Worm (Caenorhabditis elegans) whole organism, L4 larva: Measurements from ENCODE around the gene mls-1.

Source experiments
- F37D6.2 ChIP-seq: sonication (generic microtip); optimal IDR thresholded peaks from 2 replicates; lab custom pipeline; 2016; ENCODE audit warnings: mild to moderate bottlenecking, missing genetic modification characterization, missing compliant biosample characterization
- F44E2.7 ChIP-seq: fragments of 200-800 bp; sonication (Bioruptor generic); IDR thresholded peaks from 2 replicates; pipeline ENCODE4 v2.1.2; 2022; ENCODE audit warnings: missing genetic modification characterization, missing compliant biosample characterization
- R02D3.7 ChIP-seq: fragments of 150-350 bp; sonication (generic microtip); optimal IDR thresholded peaks from 3 replicates; lab custom pipeline; 2014; ENCODE audit warnings: missing biosample characterization, missing genetic modification characterization
- T20F7.1 ChIP-seq: fragments of 200-800 bp; sonication (Bioruptor generic); optimal IDR thresholded peaks from 2 replicates; lab custom pipeline; 2018; ENCODE audit warnings: mild to moderate bottlenecking, missing genetic modification characterization, missing compliant biosample characterization
- Y105C5A.15 ChIP-seq: fragments of 200-800 bp; sonication (Bioruptor generic); IDR thresholded peaks from 2 replicates; pipeline ENCODE4 v1.3.6; 2022; ENCODE audit warnings: missing genetic modification characterization, missing compliant biosample characterization
- Y5F2A.4 ChIP-seq: fragments of 200-800 bp; sonication (Bioruptor generic); optimal IDR thresholded peaks from 2 replicates; lab custom pipeline; 2018; ENCODE audit warnings: mild to moderate bottlenecking, missing genetic modification characterization, missing compliant biosample characterization
- Y75B8A.6 ChIP-seq: fragments of 200-800 bp; sonication (Bioruptor generic); IDR thresholded peaks from 2 replicates; pipeline ENCODE4 v1.3.6; 2022; ENCODE audit warnings: missing genetic modification reagents, missing genetic modification characterization, missing compliant biosample characterization
- ZK337.2 ChIP-seq: fragments of 200-800 bp; sonication (Bioruptor generic); IDR thresholded peaks from 2 replicates; pipeline ENCODE4 v1.3.6; 2022; ENCODE audit warnings: missing genetic modification reagents, missing genetic modification characterization, missing compliant biosample characterization
- ZK546.5 ChIP-seq, 2 experiments: sonication (generic microtip); optimal IDR thresholded peaks; 2 replicates each; lab custom pipeline; 2017; ENCODE audit warnings: missing biosample characterization in 2 of 2, missing genetic modification characterization in 2 of 2
- aha-1 ChIP-seq: fragments of 150-350 bp; peaks from one replicate; lab custom pipeline; 2014; ENCODE audit warnings: missing biosample characterization, missing genetic modification characterization
- ama-1 ChIP-seq: fragments of 150-350 bp; optimal IDR thresholded peaks from 2 replicates; lab custom pipeline; 2014; ENCODE audit warnings: inconsistent platforms, mixed read lengths
- arid-1 ChIP-seq: fragments of 200-800 bp; sonication (Bioruptor generic); conservative IDR thresholded peaks from 2 replicates; pipeline ENCODE4 v1.3.6; 2022; ENCODE audit warnings: missing genetic modification reagents, missing genetic modification characterization, missing compliant biosample characterization
- ceh-28 ChIP-seq: fragments of 150-350 bp; optimal IDR thresholded peaks from 2 replicates; lab custom pipeline; 2014; ENCODE audit warnings: missing biosample characterization, missing genetic modification reagents, missing genetic modification characterization
- ceh-44 ChIP-seq: fragments of 200-800 bp; sonication (Bioruptor generic); IDR thresholded peaks from 2 replicates; pipeline ENCODE4 v1.3.6; 2022; ENCODE audit warnings: missing genetic modification reagents, missing genetic modification characterization, missing compliant biosample characterization
- ceh-82 ChIP-seq: sonication (generic microtip); optimal IDR thresholded peaks from 2 replicates; lab custom pipeline; 2017; ENCODE audit warnings: missing biosample characterization, missing genetic modification characterization
- daf-12 ChIP-seq: fragments of 150-350 bp; optimal IDR thresholded peaks from 2 replicates; lab custom pipeline; 2014; ENCODE audit warnings: missing biosample characterization, missing genetic modification reagents, missing genetic modification characterization
- daf-8 ChIP-seq: fragments of 200-800 bp; sonication (Bioruptor generic); IDR thresholded peaks from 2 replicates; pipeline ENCODE4 v1.3.6; 2022; ENCODE audit warnings: missing genetic modification characterization, missing compliant biosample characterization
- dmd-6 ChIP-seq: fragments of 200-800 bp; sonication (Bioruptor generic); IDR thresholded peaks from 2 replicates; pipeline ENCODE4 v1.3.6; 2022; ENCODE audit warnings: missing genetic modification reagents, missing genetic modification characterization, missing compliant biosample characterization
- dmd-9 ChIP-seq: fragments of 200-800 bp; sonication (Bioruptor generic); IDR thresholded peaks from 2 replicates; pipeline ENCODE4 v1.3.6; 2022; ENCODE audit warnings: missing genetic modification reagents, missing genetic modification characterization, missing compliant biosample characterization
- duxl-1 ChIP-seq: sonication (generic microtip); optimal IDR thresholded peaks from 2 replicates; lab custom pipeline; 2016; ENCODE audit warnings: mild to moderate bottlenecking, missing genetic modification characterization, moderate library complexity, missing compliant biosample characterization; ENCODE audit not compliant: poor library complexity
- fos-1 ChIP-seq: fragments of 150-350 bp; optimal IDR thresholded peaks from 2 replicates; lab custom pipeline; 2014; ENCODE audit warnings: missing biosample characterization, missing genetic modification characterization
- gei-8 ChIP-seq: fragments of 200-800 bp; sonication (Bioruptor generic); optimal IDR thresholded peaks from 2 replicates; lab custom pipeline; 2018; ENCODE audit warnings: mild to moderate bottlenecking, missing genetic modification characterization, missing compliant biosample characterization
- hif-1 ChIP-seq, 2 experiments: sonication (generic microtip); optimal IDR thresholded peaks; 2 replicates each; lab custom pipeline; 2016 to 2017; ENCODE audit warnings: missing compliant biosample characterization in 2 of 2, missing genetic modification characterization in 2 of 2, missing genetic modification reagents in 2 of 2, missing genotype in 2 of 2, mild to moderate bottlenecking in 1 of 2
- hlh-11 ChIP-seq: fragments of 200-800 bp; sonication (Bioruptor generic); optimal IDR thresholded peaks from 2 replicates; lab custom pipeline; 2018; ENCODE audit warnings: mild to moderate bottlenecking, missing genetic modification characterization, missing compliant biosample characterization
- jun-1 ChIP-seq: fragments of 150-350 bp; optimal IDR thresholded peaks from 2 replicates; lab custom pipeline; 2014; ENCODE audit warnings: missing biosample characterization, missing genetic modification reagents, missing genetic modification characterization
- lin-15B ChIP-seq: fragments of 150-350 bp; sonication (generic microtip); optimal IDR thresholded peaks from 3 replicates; lab custom pipeline; 2014; ENCODE audit warnings: missing biosample characterization, missing genetic modification characterization
- lin-29 ChIP-seq: fragments of 200-800 bp; sonication (Bioruptor generic); IDR thresholded peaks from 2 replicates; pipeline ENCODE4 v1.3.6; 2022; ENCODE audit warnings: missing genetic modification reagents, missing genetic modification characterization, missing compliant biosample characterization
- lin-38 ChIP-seq: fragments of 200-800 bp; sonication (Bioruptor generic); IDR thresholded peaks from 2 replicates; pipeline ENCODE4 v1.3.6; 2022; ENCODE audit warnings: missing genetic modification reagents, missing genetic modification characterization, missing compliant biosample characterization
- madf-5 ChIP-seq, 2 experiments: fragments of 200-800 bp; sonication (Bioruptor generic); IDR thresholded peaks; 2 replicates each; pipeline ENCODE4 v1.3.6; 2022; ENCODE audit warnings: missing compliant biosample characterization in 2 of 2, missing genetic modification characterization in 2 of 2
- mes-2 ChIP-seq: sonication (generic microtip); optimal IDR thresholded peaks from 2 replicates; lab custom pipeline; 2016; ENCODE audit warnings: missing genotype, mild to moderate bottlenecking, missing genetic modification characterization, missing compliant biosample characterization; ENCODE audit not compliant: poor library complexity, severe bottlenecking
- nhr-11 ChIP-seq: fragments of 150-350 bp; optimal IDR thresholded peaks from 2 replicates; lab custom pipeline; 2014; ENCODE audit warnings: missing biosample characterization, missing genetic modification characterization
- nhr-237 ChIP-seq: sonication (generic microtip); optimal IDR thresholded peaks from 2 replicates; lab custom pipeline; 2017; ENCODE audit warnings: missing biosample characterization, missing genetic modification characterization
- nhr-25 ChIP-seq: sonication (generic microtip); optimal IDR thresholded peaks from 2 replicates; lab custom pipeline; 2017; ENCODE audit warnings: missing genetic modification characterization, mild to moderate bottlenecking, missing compliant biosample characterization, antibody characterized with exemption, moderate library complexity, borderline replicate concordance; ENCODE audit not compliant: insufficient read depth
- nhr-28 ChIP-seq: fragments of 150-350 bp; optimal IDR thresholded peaks from 2 replicates; lab custom pipeline; 2014; ENCODE audit warnings: missing biosample characterization, missing genetic modification characterization
- nhr-48 ChIP-seq: sonication (generic microtip); optimal IDR thresholded peaks from 2 replicates; lab custom pipeline; 2016; ENCODE audit warnings: mild to moderate bottlenecking, missing genetic modification characterization, missing compliant biosample characterization
- nhr-6 ChIP-seq: fragments of 150-350 bp; optimal IDR thresholded peaks from 2 replicates; lab custom pipeline; 2014; ENCODE audit warnings: missing biosample characterization, missing genetic modification characterization
- nhr-77 ChIP-seq: fragments of 150-350 bp; optimal IDR thresholded peaks from 2 replicates; lab custom pipeline; 2014; ENCODE audit warnings: missing biosample characterization, missing genetic modification characterization
- pha-4 ChIP-seq, 2 experiments: fragments of 150-350 bp in 1 of 2; fragments of 200-800 bp in 1 of 2; sonication (Bioruptor generic) in 1 of 2; IDR thresholded peaks in 1 of 2; optimal IDR thresholded peaks in 1 of 2; 2 replicates each; pipeline versions ENCODE4 v1.3.6 to Lab custom; 2014 to 2022; ENCODE audit warnings: missing genetic modification characterization in 2 of 2, missing genetic modification reagents in 2 of 2, missing biosample characterization in 1 of 2, missing compliant biosample characterization in 1 of 2
- php-3 ChIP-seq: fragments of 200-800 bp; sonication (Bioruptor generic); IDR thresholded peaks from 2 replicates; pipeline ENCODE4 v1.3.6; 2022; ENCODE audit warnings: missing genetic modification reagents, missing genetic modification characterization, missing compliant biosample characterization
- pqm-1 ChIP-seq: sonication (generic microtip); optimal IDR thresholded peaks from 2 replicates; lab custom pipeline; 2017; ENCODE audit warnings: missing biosample characterization, missing genetic modification characterization
- sdz-12 ChIP-seq: fragments of 200-800 bp; sonication (Bioruptor generic); optimal IDR thresholded peaks from 2 replicates; lab custom pipeline; 2018; ENCODE audit warnings: mild to moderate bottlenecking, missing genetic modification characterization, missing compliant biosample characterization
- set-16 ChIP-seq: fragments of 200-800 bp; sonication (Bioruptor generic); IDR thresholded peaks from 2 replicates; pipeline ENCODE4 v1.3.6; 2022; ENCODE audit warnings: missing genetic modification reagents, missing genetic modification characterization, missing compliant biosample characterization
- skn-1 ChIP-seq: fragments of 150-350 bp; optimal IDR thresholded peaks from 2 replicates; lab custom pipeline; 2014; ENCODE audit warnings: missing biosample characterization, missing genetic modification characterization
- snpc-1.2 ChIP-seq: fragments of 200-800 bp; sonication (Bioruptor generic); IDR thresholded peaks from 2 replicates; pipeline ENCODE4 v1.3.6; 2022; ENCODE audit warnings: missing genetic modification reagents, missing genetic modification characterization, missing compliant biosample characterization
- snpc-4 ChIP-seq: fragments of 150-350 bp; optimal IDR thresholded peaks from 2 replicates; lab custom pipeline; 2014; ENCODE audit warnings: missing biosample characterization, missing genetic modification characterization
- spr-1 ChIP-seq: sonication (generic microtip); optimal IDR thresholded peaks from 2 replicates; lab custom pipeline; 2016; ENCODE audit warnings: mild to moderate bottlenecking, missing genetic modification characterization, missing compliant biosample characterization
- spr-3 ChIP-seq: fragments of 200-800 bp; sonication (Bioruptor generic); optimal IDR thresholded peaks from 2 replicates; lab custom pipeline; 2018; ENCODE audit warnings: mild to moderate bottlenecking, missing genetic modification characterization, missing compliant biosample characterization
- tra-1 ChIP-seq: fragments of 200-800 bp; sonication (Bioruptor generic); IDR thresholded peaks from 2 replicates; pipeline ENCODE4 v1.3.6; 2022; ENCODE audit warnings: missing genetic modification reagents, missing genetic modification characterization, missing compliant biosample characterization
- unc-62 ChIP-seq, 3 experiments: fragments of 150-350 bp in 1 of 3; sonication (generic microtip); optimal IDR thresholded peaks in 2 of 3; peaks in 1 of 3; 1 replicate in 1 of 3; 2 replicates in 2 of 3; lab custom pipeline; 2014 to 2017; ENCODE audit warnings: missing biosample characterization in 3 of 3, missing genetic modification characterization in 3 of 3, missing genetic modification reagents in 3 of 3, missing genotype in 1 of 3
- vab-7 ChIP-seq: fragments of 200-800 bp; sonication (Bioruptor generic); IDR thresholded peaks from 2 replicates; pipeline ENCODE4 v1.3.6; 2022; ENCODE audit warnings: missing genetic modification reagents, missing genetic modification characterization, missing compliant biosample characterization
- zfp-2 ChIP-seq: sonication (generic microtip); optimal IDR thresholded peaks from 2 replicates; lab custom pipeline; 2016; ENCODE audit warnings: mild to moderate bottlenecking, missing genetic modification characterization, missing compliant biosample characterization

Gene mls-1

ce11 chrIII:7499421-7499902 lies 39.3 kb downstream of the mls-1 start, which contains the start of the genes C07H6.9 and sap-140 (continued):
- no peak for TF ChIP-seq spr-3
- no peak for TF ChIP-seq R02D3.7 (tag; lab: Kevin White, UChicago)
- no peak for TF ChIP-seq nhr-237 (tag; lab: Kevin White, UChicago)
- TF ChIP-seq T20F7.1 = peak; percentile 61
- no peak for TF ChIP-seq unc-62 (GFP tag; optimal IDR thresholded peaks at IDR 0.05 in 1 of 2; lab: Kevin White, UChicago)
- no peak for TF ChIP-seq unc-62 (tag; optimal IDR thresholded peaks at IDR 0.05; lab: Kevin White, UChicago)
- no peak for TF ChIP-seq vab-7 (GFP tag; lab: Robert Waterston, UW)
- TF ChIP-seq zfp-2 (tag; lab: Kevin White, UChicago) = no peak
- no peak for TF ChIP-seq nhr-11
- TF ChIP-seq hif-1 (tag; optimal IDR thresholded peaks at IDR 0.05; lab: Kevin White, UChicago) = peak in 1 of 2 experiments; percentile 34
- TF ChIP-seq hlh-11 (tag; lab: Kevin White, UChicago) = peak; percentile 62
- TF ChIP-seq mes-2 (tag; lab: Kevin White, UChicago) = peak; percentile 90
- TF ChIP-seq Y105C5A.15 (GFP tag; lab: Robert Waterston, UW) = no peak
- TF ChIP-seq nhr-6 (tag; lab: Kevin White, UChicago) = peak; percentile 66
- TF ChIP-seq dmd-6 (GFP tag; lab: Robert Waterston, UW) = peak; percentile 53
- TF ChIP-seq F44E2.7 (GFP tag; lab: Robert Waterston, UW) = no peak
- no peak for TF ChIP-seq sdz-12 (GFP tag; lab: Kevin White, UChicago)
- no peak for TF ChIP-seq daf-8
- TF ChIP-seq ama-1 = peak; percentile 22
- no peak for TF ChIP-seq pqm-1 (tag; lab: Kevin White, UChicago)
- TF ChIP-seq fos-1 = no peak
- TF ChIP-seq lin-15B (tag; lab: Kevin White, UChicago) = no peak
- TF ChIP-seq nhr-77 (tag; lab: Kevin White, UChicago) = no peak
- TF ChIP-seq madf-5 (GFP tag; IDR thresholded peaks at IDR 0.05; lab: Robert Waterston, UW) = no peak
- TF ChIP-seq F37D6.2 (tag; lab: Kevin White, UChicago) = peak; percentile 56
- TF ChIP-seq daf-12 (tag; lab: Kevin White, UChicago) = no peak
- TF ChIP-seq ceh-82 (tag; lab: Kevin White, UChicago) = no peak
- no peak for TF ChIP-seq snpc-1.2 (GFP tag; lab: Robert Waterston, UW)
- TF ChIP-seq jun-1 (tag; lab: Kevin White, UChicago) = no peak
- TF ChIP-seq set-16 (GFP tag; lab: Robert Waterston, UW) = no peak
- no peak for TF ChIP-seq php-3 (GFP tag; lab: Robert Waterston, UW)
- no peak for TF ChIP-seq lin-29 (GFP tag; lab: Robert Waterston, UW)
- TF ChIP-seq nhr-48 (tag; lab: Kevin White, UChicago) = no peak
- peak; percentile 25 for TF ChIP-seq spr-1
- peak; percentile 36 for TF ChIP-seq nhr-28 (tag; lab: Kevin White, UChicago)
- TF ChIP-seq duxl-1 (tag; lab: Kevin White, UChicago) = peak; percentile 58
- TF ChIP-seq ceh-44 (GFP tag; lab: Robert Waterston, UW) = no peak
- no peak for TF ChIP-seq skn-1
- TF ChIP-seq pha-4 (GFP tag; IDR thresholded peaks at IDR 0.05; lab: Robert Waterston, UW) = 0 out of 2 replicates have a peak, but pooled peaks have one; percentile 24
- TF ChIP-seq pha-4 (tag; optimal IDR thresholded peaks at IDR 0.05; lab: Kevin White, UChicago) = no peak
- no peak for TF ChIP-seq ZK337.2 (GFP tag; lab: Robert Waterston, UW)
- no peak for TF ChIP-seq tra-1 (GFP tag; lab: Robert Waterston, UW)
- TF ChIP-seq ZK546.5 (tag; optimal IDR thresholded peaks at IDR 0.05; lab: Kevin White, UChicago) = no peak
- no peak for TF ChIP-seq snpc-4 (tag; lab: Kevin White, UChicago)
- TF ChIP-seq Y5F2A.4 (GFP tag; lab: Kevin White, UChicago) = no peak
- peak; percentile 99 for TF ChIP-seq aha-1 (tag; lab: Kevin White, UChicago)
- no peak for TF ChIP-seq nhr-25 (tag; lab: Kevin White, UChicago)
- TF ChIP-seq arid-1 (GFP tag; lab: Robert Waterston, UW) = 0 out of 2 replicates have a peak, but pooled peaks have one; percentile 36
- no peak for TF ChIP-seq dmd-9 (GFP tag; lab: Robert Waterston, UW)
- TF ChIP-seq ceh-28 (tag; lab: Kevin White, UChicago) = no peak
- peak; percentile 74 for TF ChIP-seq lin-38 (GFP tag; lab: Robert Waterston, UW)
- no peak for TF ChIP-seq gei-8
- TF ChIP-seq Y75B8A.6 = no peak
